Worm (Caenorhabditis elegans) whole organism, early embryonic: ENCODE data around the gene srt-22.

Source experiments
- F13C5.2 ChIP-seq: sonication (generic microtip); optimal IDR thresholded peaks from 2 replicates; lab custom pipeline; 2017; ENCODE audit warnings: mild to moderate bottlenecking, missing genetic modification characterization, inconsistent platforms, missing compliant biosample characterization
- aly-1 ChIP-seq: sonication (generic microtip); optimal IDR thresholded peaks from 2 replicates; lab custom pipeline; 2016; ENCODE audit warnings: missing genetic modification characterization, missing compliant biosample characterization
- ama-1 ChIP-seq: fragments of 150-350 bp; optimal IDR thresholded peaks from 2 replicates; lab custom pipeline; 2014
- ets-7 ChIP-seq: sonication (generic microtip); optimal IDR thresholded peaks from 2 replicates; lab custom pipeline; 2016; ENCODE audit warnings: missing genotype, missing genetic modification characterization, missing compliant biosample characterization
- flt-1 ChIP-seq: fragments of 200-800 bp; sonication (Bioruptor generic); IDR thresholded peaks from 2 replicates; pipeline ENCODE4 v1.3.6; 2022; ENCODE audit warnings: missing genetic modification characterization, missing compliant biosample characterization
- pes-1 ChIP-seq: fragments of 200-800 bp; sonication (Bioruptor generic); IDR thresholded peaks from 2 replicates; pipeline ENCODE4 v1.3.6; 2022; ENCODE audit warnings: missing genetic modification reagents, missing genetic modification characterization, missing compliant biosample characterization
- scrt-1 ChIP-seq: fragments of 200-800 bp; sonication (Bioruptor generic); IDR thresholded peaks from 2 replicates; pipeline ENCODE4 v1.3.6; 2022; ENCODE audit warnings: missing genetic modification characterization, missing compliant biosample characterization
- sea-1 ChIP-seq: fragments of 200-800 bp; sonication (Bioruptor generic); conservative IDR thresholded peaks from 2 replicates; pipeline ENCODE4 v1.3.6; 2022; ENCODE audit warnings: missing genetic modification characterization, missing compliant biosample characterization
- tbx-11 ChIP-seq: fragments of 200-800 bp; sonication (Bioruptor generic); IDR thresholded peaks from 2 replicates; pipeline ENCODE4 v1.3.6; 2022; ENCODE audit warnings: missing genetic modification characterization, missing compliant biosample characterization
- tbx-37 ChIP-seq: fragments of 200-800 bp; sonication (Bioruptor generic); conservative IDR thresholded peaks from 2 replicates; pipeline ENCODE4 v1.3.6; 2022; ENCODE audit warnings: missing genetic modification reagents, missing genetic modification characterization, missing compliant biosample characterization

DNA sequence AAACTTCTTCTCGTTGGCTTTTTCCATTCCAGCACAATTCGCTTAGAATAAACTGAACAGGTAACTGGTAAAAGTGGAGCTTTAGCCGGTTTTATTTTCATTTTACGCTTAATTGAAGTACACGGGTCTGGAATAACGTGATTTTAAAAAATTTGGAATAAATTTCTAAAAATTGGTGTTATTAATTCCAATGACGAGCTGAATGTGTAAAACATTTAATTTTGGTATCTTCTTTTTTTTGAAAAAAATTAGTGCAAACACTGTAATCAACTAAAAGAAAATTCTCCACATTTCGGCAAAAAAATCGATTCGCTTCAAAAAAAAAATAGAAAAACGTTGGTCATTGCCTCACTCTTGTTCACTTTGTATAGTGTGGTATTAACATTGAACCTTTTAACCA is 43.5 kb downstream of the srt-22 start, which contains the start of gene T10H4.4:
- TF ChIP-seq sea-1 (GFP tag; lab: Robert Waterston, UW) = no peak
- no peak for TF ChIP-seq flt-1 (GFP tag; lab: Robert Waterston, UW)
- TF ChIP-seq F13C5.2 (tag; lab: Kevin White, UChicago) = no peak
- no peak for TF ChIP-seq ama-1
- TF ChIP-seq tbx-37 (GFP tag; lab: Robert Waterston, UW) = no peak
- TF ChIP-seq scrt-1 (GFP tag; lab: Robert Waterston, UW) = no peak
- TF ChIP-seq pes-1 = no peak
- TF ChIP-seq aly-1 (tag; lab: Kevin White, UChicago) = no peak
- no peak for TF ChIP-seq tbx-11 (GFP tag; lab: Robert Waterston, UW)
- no peak for TF ChIP-seq ets-7 (tag; lab: Kevin White, UChicago)
